Fruit fly (Drosophila melanogaster): ENCODE data around the gene Sem1.

The Sem1 gene

dm6 chr2L:7107890-7108289 lies 44.1 kb downstream of the Sem1 start (continued):
- no peak for TF ChIP-seq Blimp-1 (GFP tag; optimal IDR thresholded peaks at IDR 0.05)
- TF ChIP-seq salr (GFP tag; optimal IDR thresholded peaks at IDR 0.05) = no peak
- TF ChIP-seq Hr4 (GFP tag; optimal IDR thresholded peaks at IDR 0.05) = peak; percentile 13
- TF ChIP-seq eg (GFP tag; IDR thresholded peaks at IDR 0.05) = no peak
- TF ChIP-seq achi (GFP tag; optimal IDR thresholded peaks at IDR 0.05) = no peak

- TF ChIP-seq dac (GFP tag; optimal IDR thresholded peaks at IDR 0.05) (no peak), dsx (GFP tag; optimal IDR thresholded peaks at IDR 0.05; ENCODE audit: poor library complexity, severe bottlenecking) (no peak), CG6276 (GFP tag; optimal IDR thresholded peaks at IDR 0.05) (no peak), CG8632 (GFP tag; optimal IDR thresholded peaks at IDR 0.05) (no peak), Hr38 (GFP tag; optimal IDR thresholded peaks at IDR 0.05) (no peak), CG31627 (GFP tag; optimal IDR thresholded peaks at IDR 0.05) (no peak), svp (GFP tag) (no peak), achi (GFP tag; optimal IDR thresholded peaks at IDR 0.05) (no peak), CG6792 (GFP tag; optimal IDR thresholded peaks at IDR 0.05) (no peak), Blimp-1 (GFP tag; optimal IDR thresholded peaks at IDR 0.05) (no peak)
These were observed 46.5 kb downstream of the Sem1 start for dm6 chr2L:7110318-7110717.
